Worm (Caenorhabditis elegans) whole organism, L2 larva: Measurements from ENCODE around the gene F19C6.5.

Experiments used
- aly-2 ChIP-seq: fragments of 150-350 bp; optimal IDR thresholded peaks from 2 replicates; lab custom pipeline; 2014; ENCODE audit warnings: missing biosample characterization, missing genetic modification characterization
- egl-27 ChIP-seq: sonication (generic microtip); optimal IDR thresholded peaks from 3 replicates; lab custom pipeline; 2017; ENCODE audit warnings: missing biosample characterization, missing genetic modification reagents, missing genetic modification characterization
- elt-3 ChIP-seq: sonication (generic microtip); optimal IDR thresholded peaks from 2 replicates; lab custom pipeline; 2017; ENCODE audit warnings: missing biosample characterization, missing genetic modification characterization
- lin-11 ChIP-seq: fragments of 150-350 bp; sonication (generic microtip); optimal IDR thresholded peaks from 2 replicates; lab custom pipeline; 2014; ENCODE audit warnings: missing biosample characterization, missing genetic modification characterization, inconsistent platforms, mixed read lengths
- lsy-2 ChIP-seq, 2 experiments: fragments of 150-350 bp in 1 of 2; sonication (generic microtip) in 1 of 2; optimal IDR thresholded peaks; 2 replicates each; lab custom pipeline; 2014 to 2017; ENCODE audit warnings: missing biosample characterization in 2 of 2, missing genetic modification characterization in 2 of 2
- nhr-11 ChIP-seq: fragments of 150-350 bp; optimal IDR thresholded peaks from 2 replicates; lab custom pipeline; 2014; ENCODE audit warnings: missing biosample characterization, missing genetic modification characterization
- nhr-12 ChIP-seq: fragments of 150-350 bp; optimal IDR thresholded peaks from 2 replicates; lab custom pipeline; 2014; ENCODE audit warnings: missing biosample characterization, missing genetic modification characterization
- nhr-237 ChIP-seq: fragments of 150-350 bp; optimal IDR thresholded peaks from 2 replicates; lab custom pipeline; 2014; ENCODE audit warnings: missing biosample characterization, missing genetic modification characterization
- unc-62 ChIP-seq: fragments of 150-350 bp; optimal IDR thresholded peaks from 2 replicates; lab custom pipeline; 2014; ENCODE audit warnings: missing biosample characterization, missing genetic modification reagents, missing genetic modification characterization
- ztf-11 ChIP-seq: sonication (generic microtip); optimal IDR thresholded peaks from 2 replicates; lab custom pipeline; 2017; ENCODE audit warnings: missing biosample characterization, missing genetic modification characterization

DNA sequence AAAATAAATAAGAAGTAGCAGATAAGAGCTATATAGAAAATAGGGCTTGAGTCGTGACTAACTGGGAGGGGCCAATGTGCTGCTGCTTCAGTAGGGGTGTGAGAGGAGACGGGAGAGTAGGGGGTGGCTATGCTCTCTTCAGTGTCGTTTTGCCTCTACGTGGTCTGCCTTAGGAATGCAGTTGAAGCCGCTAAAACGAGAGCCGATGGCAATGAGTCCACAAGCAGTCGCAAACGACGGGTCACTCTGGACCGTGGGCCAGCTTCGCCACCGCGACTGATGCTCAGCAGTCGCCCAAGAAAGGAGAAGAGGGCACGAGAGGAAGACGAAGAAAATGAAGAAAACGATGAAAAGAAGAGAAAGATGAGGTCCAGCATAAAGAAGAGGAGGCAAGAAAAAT is 14.5 kb upstream of the F19C6.5 start, which contains the start of gene grk-1:
- TF ChIP-seq nhr-237 (tag; lab: Kevin White, UChicago) (no peak), aly-2 (no peak), lin-11 (tag; lab: Kevin White, UChicago) (no peak), egl-27 (no peak), nhr-11 (tag; lab: Kevin White, UChicago) (no peak), lsy-2 (tag; optimal IDR thresholded peaks at IDR 0.05; lab: Kevin White, UChicago) (no peak), nhr-12 (tag; lab: Kevin White, UChicago) (no peak), elt-3 (tag; lab: Kevin White, UChicago) (no peak), unc-62 (GFP tag; lab: Kevin White, UChicago) (no peak), ztf-11 (no peak)
